Worm (Caenorhabditis elegans) whole organism, mixed stage, embryonic: ENCODE data around the gene nlp-26.

Experiments
- blmp-1 ChIP-seq: fragments of 150-350 bp; optimal IDR thresholded peaks from 2 replicates; lab custom pipeline; 2014; ENCODE audit warnings: missing biosample characterization, missing genetic modification characterization
- snpc-4 ChIP-seq: fragments of 150-350 bp; optimal IDR thresholded peaks from 2 replicates; lab custom pipeline; 2014; ENCODE audit warnings: missing biosample characterization, missing genetic modification characterization

- TF ChIP-seq blmp-1 (no peak), snpc-4 (tag; lab: Kevin White, UChicago) (no peak)
Measured at ce11 chrV:19645572-19646155, 32.4 kb downstream of the nlp-26 start, which contains the start of gene Y43F8C.9.
